Worm (Caenorhabditis elegans): Measurements from ENCODE around the gene Y38H6C.23.

The Y38H6C.23 gene

DNA sequence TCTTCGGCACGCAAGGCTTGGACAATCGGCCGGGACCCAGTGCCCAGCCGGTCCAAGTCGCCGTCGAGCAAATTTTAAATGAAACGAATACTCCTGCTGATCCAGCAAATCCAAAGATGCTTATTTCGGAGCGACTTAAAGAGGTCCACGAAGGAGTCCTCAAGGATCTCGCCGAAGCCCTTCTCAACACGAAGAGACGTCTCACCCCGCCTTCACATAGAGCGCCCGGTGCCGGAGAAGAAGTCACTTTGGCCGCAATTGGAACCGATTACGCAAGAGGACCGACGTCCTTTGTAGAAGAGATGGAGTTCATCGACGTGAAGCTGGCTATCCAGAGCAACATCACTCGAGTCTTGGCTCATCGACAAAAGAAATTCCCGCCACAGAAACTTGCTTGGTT lies 46.7 kb downstream of the Y38H6C.23 start:
- TF ChIP-seq crh-2 (tag; optimal IDR thresholded peaks at IDR 0.05) (no peak), ceh-82 (tag; optimal IDR thresholded peaks at IDR 0.05) (no peak)

- TF ChIP-seq lin-13 (GFP tag; optimal IDR thresholded peaks at IDR 0.05) (no peak), Y55F3AM.14 (GFP tag; optimal IDR thresholded peaks at IDR 0.05) (no peak), crh-2 (tag; optimal IDR thresholded peaks at IDR 0.05) (no peak), nhr-237 (tag; optimal IDR thresholded peaks at IDR 0.05) (no peak), ztf-11 (tag; optimal IDR thresholded peaks at IDR 0.05) (no peak), mbf-1 (tag; optimal IDR thresholded peaks at IDR 0.05) (no peak), ztf-4 (tag; optimal IDR thresholded peaks at IDR 0.05) (no peak), sma-9 (GFP tag; optimal IDR thresholded peaks at IDR 0.05) (no peak), sma-9 (tag; optimal IDR thresholded peaks at IDR 0.05) (no peak), ama-1 (optimal IDR thresholded peaks at IDR 0.05) (no peak), F13H6.1 (tag; optimal IDR thresholded peaks at IDR 0.05) (no peak), unc-62 (GFP tag; optimal IDR thresholded peaks at IDR 0.05) (no peak), ceh-82 (tag; optimal IDR thresholded peaks at IDR 0.05) (no peak), nhr-23 (tag; optimal IDR thresholded peaks at IDR 0.05) (no peak), aly-2 (tag; optimal IDR thresholded peaks at IDR 0.05) (no peak), elt-3 (tag; optimal IDR thresholded peaks at IDR 0.05) (no peak)
These were observed 49.6 kb downstream of the Y38H6C.23 start for ce11 chrV:20506542-20506941.
